Fruit fly (Drosophila melanogaster): ENCODE data around the gene Dnaaf5.

Dnaaf5 gene

DNA sequence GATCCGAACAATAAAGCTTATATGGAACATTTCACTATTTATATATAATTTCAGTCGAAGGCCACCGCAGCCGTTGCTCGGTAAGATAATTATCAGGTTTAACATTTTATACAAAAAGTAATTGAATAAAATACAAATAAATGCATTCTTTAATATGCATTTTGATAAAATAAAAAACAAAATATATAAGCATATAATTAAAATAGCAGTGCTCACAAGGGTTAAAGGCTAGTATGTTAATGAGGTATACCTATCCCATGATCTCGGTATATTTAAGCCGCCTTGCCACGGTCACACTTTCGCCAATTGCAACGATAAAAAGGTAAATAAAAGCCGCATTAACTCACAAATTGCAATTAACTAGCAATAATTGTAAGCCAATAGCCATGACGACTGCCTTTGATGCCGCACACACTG, 52.8 kb downstream of the Dnaaf5 start, which contains the start of gene Polr2I (continued):
- TF ChIP-seq CG8388 (GFP tag; optimal IDR thresholded peaks at IDR 0.05) (peak; percentile 18), Drgx (GFP tag; IDR thresholded peaks at IDR 0.05) (no peak), sqz (GFP tag; optimal IDR thresholded peaks at IDR 0.05) (no peak), CG17359 (tag; optimal IDR thresholded peaks at IDR 0.05) (peak; percentile 7), CG7963 (GFP tag; IDR thresholded peaks at IDR 0.05; ENCODE audit: partially characterized antibody) (no peak), exex (tag; optimal IDR thresholded peaks at IDR 0.05) (peak; percentile 20), PHDP (tag; optimal IDR thresholded peaks at IDR 0.05) (peak; percentile 21), Dip2 (GFP tag; IDR thresholded peaks at IDR 0.05) (no peak), tgo (GFP tag; IDR thresholded peaks at IDR 0.05) (peak; percentile 37; the same call in 2 of the 3 replicates), vvl (GFP tag; IDR thresholded peaks at IDR 0.05) (peak; percentile 67), Asciz (GFP tag; optimal IDR thresholded peaks at IDR 0.05) (no peak), CG14667 (GFP tag; IDR thresholded peaks at IDR 0.05) (no peak), Sry-δ (GFP tag; optimal IDR thresholded peaks at IDR 0.05) (no peak), knrl (GFP tag; IDR thresholded peaks at IDR 0.05; ENCODE audit: partially characterized antibody) (no peak), bbx (GFP tag; IDR thresholded peaks at IDR 0.05; ENCODE audit: partially characterized antibody) (0 out of 2 replicates have a peak, but pooled peaks have one; percentile 7), ash1 (GFP tag; optimal IDR thresholded peaks at IDR 0.05) (no peak), CG17385 (GFP tag; optimal IDR thresholded peaks at IDR 0.05) (peak; percentile 27), CG14965 (GFP tag; optimal IDR thresholded peaks at IDR 0.05; ENCODE audit: borderline replicate concordance) (no peak), CG1832 (GFP tag; optimal IDR thresholded peaks at IDR 0.05) (no peak), zfh1 (GFP tag; IDR thresholded peaks at IDR 0.05) (no peak), HLHmδ (GFP tag; optimal IDR thresholded peaks at IDR 0.05) (no peak), dati (GFP tag; IDR thresholded peaks at IDR 0.05) (no peak), E2f1 (GFP tag; IDR thresholded peaks at IDR 0.05) (no peak), Nf-YB (GFP tag; optimal IDR thresholded peaks at IDR 0.05) (no peak), Hr39 (optimal IDR thresholded peaks at IDR 0.05) (no peak), Dp (GFP tag; optimal IDR thresholded peaks at IDR 0.05) (peak; percentile 21), ac (GFP tag; optimal IDR thresholded peaks at IDR 0.05) (no peak), tup (GFP tag; optimal IDR thresholded peaks at IDR 0.05) (no peak), tap (tag; optimal IDR thresholded peaks at IDR 0.05) (no peak), slbo (GFP tag; IDR thresholded peaks at IDR 0.05) (peak; percentile 57; the same call in 1 of the 2 replicates), Dfd (GFP tag; optimal IDR thresholded peaks at IDR 0.05) (no peak), zen2 (GFP tag; IDR thresholded peaks at IDR 0.05; ENCODE audit: partially characterized antibody) (no peak), CG12769 (tag; optimal IDR thresholded peaks at IDR 0.05) (no peak), Sry-β (GFP tag; optimal IDR thresholded peaks at IDR 0.05) (no peak), grau (tag; optimal IDR thresholded peaks at IDR 0.05) (peak; percentile 55), CG6654 (GFP tag; optimal IDR thresholded peaks at IDR 0.05) (no peak), sisA (GFP tag; IDR thresholded peaks at IDR 0.05) (0 out of 2 replicates have a peak, but pooled peaks have one; percentile 10), crp (GFP tag; optimal IDR thresholded peaks at IDR 0.05) (no peak), row (GFP tag; IDR thresholded peaks at IDR 0.05) (peak; percentile 84), Ets97D (GFP tag; optimal IDR thresholded peaks at IDR 0.05) (no peak), CG13424 (tag; optimal IDR thresholded peaks at IDR 0.05) (peak; percentile 45), Hr3 (GFP tag; optimal IDR thresholded peaks at IDR 0.05) (peak; percentile 54), pzg (GFP tag; optimal IDR thresholded peaks at IDR 0.05) (peak; percentile 24), D19B (GFP tag; optimal IDR thresholded peaks at IDR 0.05) (peak; percentile 4), Ravus (GFP tag; IDR thresholded peaks at IDR 0.05) (no peak), tx (GFP tag; optimal IDR thresholded peaks at IDR 0.05) (no peak), amos (GFP tag; IDR thresholded peaks at IDR 0.05; ENCODE audit: partially characterized antibody) (no peak), schlank (tag; optimal IDR thresholded peaks at IDR 0.05) (no peak), CG13894 (tag; optimal IDR thresholded peaks at IDR 0.05) (no peak), yki (optimal IDR thresholded peaks at IDR 0.05) (no peak), CG6765 (GFP tag; optimal IDR thresholded peaks at IDR 0.05) (no peak)
